Worm (Caenorhabditis elegans) whole organism, early embryonic: ENCODE measurements around the gene F58E6.6.

Experiments
- ama-1 ChIP-seq: fragments of 150-350 bp; optimal IDR thresholded peaks from 2 replicates; lab custom pipeline; 2014
- hmg-4 ChIP-seq: fragments of 200-800 bp; sonication (Bioruptor generic); optimal IDR thresholded peaks from 2 replicates; lab custom pipeline; 2018; ENCODE audit warnings: mild to moderate bottlenecking, missing genetic modification characterization, missing compliant biosample characterization
- scrt-1 ChIP-seq: fragments of 200-800 bp; sonication (Bioruptor generic); IDR thresholded peaks from 2 replicates; pipeline ENCODE4 v1.3.6; 2022; ENCODE audit warnings: missing genetic modification characterization, missing compliant biosample characterization

DNA sequence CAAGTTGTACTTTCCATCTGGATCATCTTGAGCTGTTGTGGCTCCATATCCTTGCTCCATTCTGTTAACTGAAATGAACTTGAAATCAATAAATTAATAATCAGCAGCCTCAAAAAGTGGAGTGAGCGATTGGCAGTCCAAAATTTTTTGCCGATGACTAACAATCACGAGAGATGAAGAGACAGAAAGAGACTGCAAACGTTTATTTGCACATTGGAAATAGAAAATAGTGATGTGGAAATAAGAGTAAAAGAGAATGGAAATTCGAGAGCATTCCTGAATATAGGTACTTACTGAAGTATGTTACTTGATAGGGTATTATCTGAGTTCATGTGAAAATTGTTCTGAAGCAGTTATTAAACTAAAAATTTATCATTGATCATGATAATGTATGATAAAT is 43.1 kb downstream of the F58E6.6 start, which contains the start of gene tag-120:
- TF ChIP-seq scrt-1 (GFP tag; lab: Robert Waterston, UW) (no peak), ama-1 (lab: Kevin White, UChicago) (no peak), hmg-4 (no peak)
